Worm (Caenorhabditis elegans) whole organism, L3 larva: ENCODE results near the gene dhs-6.

ENCODE experiments used
- ZK546.5 ChIP-seq: sonication (generic microtip); optimal IDR thresholded peaks from 2 replicates; lab custom pipeline; 2017; ENCODE audit warnings: missing biosample characterization, missing genetic modification characterization
- ama-1 ChIP-seq: fragments of 150-350 bp; optimal IDR thresholded peaks from 2 replicates; lab custom pipeline; 2018
- elt-2 ChIP-seq: sonication (generic microtip); optimal IDR thresholded peaks from 2 replicates; lab custom pipeline; 2016; ENCODE audit warnings: missing genetic modification reagents, mild to moderate bottlenecking, missing genetic modification characterization, missing compliant biosample characterization
- elt-3 ChIP-seq, 3 experiments: fragments of 150-350 bp in 1 of 3; sonication (generic microtip) in 2 of 3; optimal IDR thresholded peaks; 2 replicates in 2 of 3; 4 replicates in 1 of 3; lab custom pipeline; 2014 to 2017; ENCODE audit warnings: missing biosample characterization in 3 of 3, missing genetic modification characterization in 3 of 3
- fos-1 ChIP-seq: fragments of 150-350 bp; optimal IDR thresholded peaks from 2 replicates; lab custom pipeline; 2014; ENCODE audit warnings: missing biosample characterization, missing genetic modification characterization
- lin-39 ChIP-seq: fragments of 150-350 bp; optimal IDR thresholded peaks from 2 replicates; lab custom pipeline; 2018; ENCODE audit warnings: missing biosample characterization, missing genetic modification reagents, missing genetic modification characterization
- nhr-25 ChIP-seq: sonication (generic microtip); optimal IDR thresholded peaks from 2 replicates; lab custom pipeline; 2017; ENCODE audit warnings: missing biosample characterization, missing genetic modification characterization
- pqm-1 ChIP-seq: fragments of 150-350 bp; optimal IDR thresholded peaks from 2 replicates; lab custom pipeline; 2017; ENCODE audit warnings: missing biosample characterization, missing genetic modification characterization, inconsistent platforms
- snpc-4 ChIP-seq: fragments of 150-350 bp; optimal IDR thresholded peaks from 2 replicates; lab custom pipeline; 2014; ENCODE audit warnings: missing biosample characterization, missing genetic modification characterization
- unc-39 ChIP-seq: sonication (generic microtip); optimal IDR thresholded peaks from 4 replicates; lab custom pipeline; 2017; ENCODE audit warnings: missing biosample characterization, missing genetic modification characterization
- unc-62 ChIP-seq: fragments of 150-350 bp; sonication (generic microtip); optimal IDR thresholded peaks from 4 replicates; lab custom pipeline; 2014; ENCODE audit warnings: missing biosample characterization, missing genetic modification reagents, missing genetic modification characterization
- zag-1 ChIP-seq: fragments of 150-350 bp; optimal IDR thresholded peaks from 2 replicates; lab custom pipeline; 2014; ENCODE audit warnings: missing biosample characterization, missing genetic modification characterization
- ztf-11 ChIP-seq: fragments of 150-350 bp; optimal IDR thresholded peaks from 2 replicates; lab custom pipeline; 2014; ENCODE audit warnings: missing biosample characterization, missing genetic modification characterization

DNA sequence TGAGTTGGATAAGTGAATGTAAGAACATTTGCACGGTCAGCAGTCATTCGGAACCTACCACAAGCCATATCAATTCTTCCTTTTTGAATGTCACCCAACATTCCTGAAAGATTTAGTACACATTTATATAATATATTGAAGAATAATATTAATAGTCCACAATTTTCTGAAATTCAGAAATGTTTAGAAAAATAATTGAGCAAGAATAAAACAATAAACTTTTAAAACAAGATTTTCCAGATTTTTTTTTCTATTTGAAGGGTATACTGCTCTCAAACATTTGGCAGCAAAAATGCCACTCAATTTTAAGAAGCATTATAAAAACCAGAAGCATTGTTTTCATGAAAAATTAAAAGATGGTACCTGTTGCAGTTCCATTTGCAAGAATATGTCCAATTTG, 17.7 kb upstream of the dhs-6 start, which contains the start of gene F59E12.8:
- TF ChIP-seq zag-1 (tag; lab: Kevin White, UChicago) (no peak), ama-1 (lab: Kevin White, UChicago) (no peak), unc-62 (GFP tag; lab: Kevin White, UChicago) (no peak), pqm-1 (no peak), ztf-11 (no peak), elt-2 (tag; lab: Kevin White, UChicago) (no peak), unc-39 (tag; lab: Kevin White, UChicago) (no peak), nhr-25 (no peak), fos-1 (no peak), snpc-4 (no peak), elt-3 (tag; optimal IDR thresholded peaks at IDR 0.05; lab: Kevin White, UChicago) (no peak), ZK546.5 (tag; lab: Kevin White, UChicago) (no peak), lin-39 (tag; lab: Kevin White, UChicago) (no peak)
